Fruit fly (Drosophila melanogaster) whole organism, embryonic: Measurements from ENCODE around the gene Caf1-55.

ENCODE experiments used
- CG10267 ChIP-seq: fragments of 200-800 bp; sonication (Bioruptor generic); optimal IDR thresholded peaks from 2 replicates; lab custom pipeline; 2018; ENCODE audit warnings: missing biosample characterization, mild to moderate bottlenecking, missing genetic modification characterization, moderate library complexity
- CG10654 ChIP-seq: fragments of 200-800 bp; sonication (Bioruptor generic); optimal IDR thresholded peaks from 2 replicates; lab custom pipeline; 2016; ENCODE audit warnings: missing biosample characterization, missing genetic modification characterization
- CG11695 ChIP-seq: fragments of 200-800 bp; sonication (Bioruptor generic); IDR thresholded peaks from 3 replicates; pipeline ENCODE4 v1.3.6; 2022; ENCODE audit warnings: missing biosample characterization, missing genetic modification characterization
- CG12391 ChIP-seq: fragments of 200-800 bp; sonication (Bioruptor generic); optimal IDR thresholded peaks from 3 replicates; lab custom pipeline; 2018; ENCODE audit warnings: missing biosample characterization, mild to moderate bottlenecking, missing genetic modification characterization, moderate library complexity
- CG13775 ChIP-seq: fragments of 200-800 bp; sonication (Bioruptor generic); optimal IDR thresholded peaks from 3 replicates; lab custom pipeline; 2017; ENCODE audit warnings: missing biosample characterization, mild to moderate bottlenecking, missing genetic modification characterization
- CG14441 ChIP-seq: fragments of 200-800 bp; sonication (Bioruptor generic); IDR thresholded peaks from 2 replicates; pipeline ENCODE4 v1.3.6; 2022; ENCODE audit warnings: missing biosample characterization, missing genetic modification characterization
- CG15479 ChIP-seq: fragments of 200-800 bp; sonication (Bioruptor generic); optimal IDR thresholded peaks from 3 replicates; lab custom pipeline; 2019; ENCODE audit warnings: missing biosample characterization, mild to moderate bottlenecking, missing genetic modification characterization, moderate library complexity
- CG16863 ChIP-seq: fragments of 200-800 bp; sonication (Bioruptor generic); optimal IDR thresholded peaks from 3 replicates; lab custom pipeline; 2016; ENCODE audit warnings: missing biosample characterization, missing genetic modification characterization
- CG1792 ChIP-seq: fragments of 200-800 bp; sonication (Bioruptor generic); optimal IDR thresholded peaks from 2 replicates; lab custom pipeline; 2016; ENCODE audit warnings: missing biosample characterization, missing genetic modification characterization
- CG2202 ChIP-seq: fragments of 200-800 bp; sonication (Bioruptor generic); optimal IDR thresholded peaks from 2 replicates; lab custom pipeline; 2018; ENCODE audit warnings: missing biosample characterization, mild to moderate bottlenecking, missing genetic modification characterization
- CG30020 ChIP-seq: fragments of 200-800 bp; optimal IDR thresholded peaks from 2 replicates; lab custom pipeline; 2019; ENCODE audit warnings: missing biosample characterization, mild to moderate bottlenecking, missing genetic modification characterization, moderate library complexity
- CG3065 ChIP-seq: fragments of 200-800 bp; sonication (Bioruptor generic); optimal IDR thresholded peaks from 2 replicates; lab custom pipeline; 2016; ENCODE audit warnings: missing biosample characterization, missing genetic modification characterization
- CG31365 ChIP-seq: fragments of 200-800 bp; sonication (Bioruptor generic); optimal IDR thresholded peaks from 2 replicates; lab custom pipeline; 2018; ENCODE audit warnings: missing biosample characterization, mild to moderate bottlenecking, missing genetic modification characterization
- CG4730 ChIP-seq: fragments of 200-800 bp; sonication (Bioruptor generic); IDR thresholded peaks from 2 replicates; pipeline ENCODE4 v1.3.6; 2022; ENCODE audit warnings: missing biosample characterization, missing genetic modification characterization
- CG6654 ChIP-seq: fragments of 200-800 bp; sonication (Bioruptor generic); optimal IDR thresholded peaks from 2 replicates; lab custom pipeline; 2017; ENCODE audit warnings: missing biosample characterization, mild to moderate bottlenecking, missing genetic modification characterization
- CG6854 ChIP-seq: fragments of 200-800 bp; sonication (Bioruptor generic); optimal IDR thresholded peaks from 3 replicates; lab custom pipeline; 2017; ENCODE audit warnings: missing biosample characterization, mild to moderate bottlenecking, missing genetic modification characterization
- CG7839 ChIP-seq: fragments of 200-800 bp; sonication (Bioruptor generic); optimal IDR thresholded peaks from 3 replicates; lab custom pipeline; 2018; ENCODE audit warnings: missing biosample characterization, mild to moderate bottlenecking, missing genetic modification characterization, moderate library complexity
- CG7987 ChIP-seq: fragments of 200-800 bp; sonication (Bioruptor generic); optimal IDR thresholded peaks from 2 replicates; lab custom pipeline; 2018; ENCODE audit warnings: missing biosample characterization, mild to moderate bottlenecking, missing genetic modification characterization, moderate library complexity
- CG8089 ChIP-seq: fragments of 200-800 bp; sonication (Bioruptor generic); optimal IDR thresholded peaks from 3 replicates; lab custom pipeline; 2016; ENCODE audit warnings: missing biosample characterization, missing genetic modification characterization
- CG8765 ChIP-seq: fragments of 200-800 bp; sonication (Bioruptor generic); IDR thresholded peaks from 2 replicates; pipeline ENCODE4 v1.3.6; 2022; ENCODE audit warnings: missing biosample characterization, missing genetic modification characterization
- CG8924 ChIP-seq: fragments of 200-800 bp; optimal IDR thresholded peaks from 3 replicates; lab custom pipeline; 2019; ENCODE audit warnings: missing biosample characterization, mild to moderate bottlenecking, missing genetic modification characterization, moderate library complexity
- CG9876 ChIP-seq: fragments of 200-800 bp; sonication (Bioruptor generic); optimal IDR thresholded peaks from 2 replicates; lab custom pipeline; 2016; ENCODE audit warnings: missing biosample characterization, missing genetic modification characterization
- CG9932 ChIP-seq: fragments of 200-800 bp; sonication (Bioruptor generic); IDR thresholded peaks from 2 replicates; pipeline ENCODE4 v1.3.6; 2022; ENCODE audit warnings: missing biosample characterization, missing genetic modification characterization
- CkIIα-i1 ChIP-seq: fragments of 200-800 bp; sonication (Bioruptor generic); IDR thresholded peaks from 2 replicates; pipeline ENCODE4 v1.3.6; 2022; ENCODE audit warnings: missing biosample characterization, missing genetic modification characterization
- Dbx ChIP-seq: fragments of 200-800 bp; sonication (Bioruptor generic); IDR thresholded peaks from 3 replicates; pipeline ENCODE4 v1.3.6; 2022; ENCODE audit warnings: missing biosample characterization, missing genetic modification characterization
- E2f1 ChIP-seq: fragments of 200-800 bp; sonication (Bioruptor generic); IDR thresholded peaks from 2 replicates; pipeline ENCODE4 v1.3.6; 2022; ENCODE audit warnings: missing biosample characterization, missing genetic modification characterization
- E2f2 ChIP-seq: fragments of 200-800 bp; sonication (Bioruptor generic); IDR thresholded peaks from 2 replicates; pipeline ENCODE4 v1.3.6; 2022; ENCODE audit warnings: missing biosample characterization, missing genetic modification characterization
- Hey ChIP-seq: fragments of 200-800 bp; sonication (Bioruptor generic); optimal IDR thresholded peaks from 3 replicates; lab custom pipeline; 2018; ENCODE audit warnings: missing biosample characterization, mild to moderate bottlenecking, missing genetic modification characterization
- HmgD ChIP-seq: fragments of 200-800 bp; sonication (Bioruptor generic); optimal IDR thresholded peaks from 3 replicates; lab custom pipeline; 2016; ENCODE audit warnings: missing biosample characterization, missing genetic modification characterization
- Hr39 ChIP-seq: fragments of >200 bp; optimal IDR thresholded peaks from 2 replicates; lab custom pipeline; 2017
- Hr51 ChIP-seq, 2 experiments: fragments of 200-800 bp; sonication (Bioruptor generic); optimal IDR thresholded peaks; 2 replicates in 1 of 2; 3 replicates in 1 of 2; lab custom pipeline; 2016 to 2018; ENCODE audit warnings: missing biosample characterization in 2 of 2, missing genetic modification characterization in 2 of 2, mild to moderate bottlenecking in 1 of 2, moderate library complexity in 1 of 2
- Nf-YC ChIP-seq: fragments of 200-800 bp; optimal IDR thresholded peaks from 3 replicates; lab custom pipeline; 2019; ENCODE audit warnings: missing biosample characterization, mild to moderate bottlenecking, missing genetic modification characterization, moderate library complexity
- Oaz ChIP-seq: fragments of 200-800 bp; sonication (Bioruptor generic); IDR thresholded peaks from 2 replicates; pipeline ENCODE4 v1.3.6; 2022; ENCODE audit warnings: missing biosample characterization, missing genetic modification characterization
- Oli ChIP-seq: fragments of 200-800 bp; sonication (Bioruptor generic); optimal IDR thresholded peaks from 2 replicates; lab custom pipeline; 2018; ENCODE audit warnings: missing biosample characterization, mild to moderate bottlenecking, missing genetic modification characterization, moderate library complexity
- Ravus ChIP-seq: fragments of 200-800 bp; sonication (Bioruptor generic); IDR thresholded peaks from 2 replicates; pipeline ENCODE4 v1.3.6; 2022; ENCODE audit warnings: missing biosample characterization, missing genetic modification characterization
- Sry-δ ChIP-seq: fragments of 200-800 bp; sonication (Bioruptor generic); optimal IDR thresholded peaks from 2 replicates; lab custom pipeline; 2016; ENCODE audit warnings: missing biosample characterization, missing genetic modification characterization
- Trl ChIP-seq, 3 experiments: fragments of >200 bp in 2 of 3; fragments of 200-800 bp in 1 of 3; sonication (Bioruptor generic) in 1 of 3; optimal IDR thresholded peaks; 2 replicates in 1 of 3; 3 replicates in 2 of 3; lab custom pipeline; 2016 to 2017; ENCODE audit warnings: missing biosample characterization in 1 of 3, missing genetic modification characterization in 1 of 3
- Xrp1 ChIP-seq: fragments of 200-800 bp; sonication (Bioruptor generic); IDR thresholded peaks from 2 replicates; pipeline ENCODE4 v1.3.6; 2022; ENCODE audit warnings: missing biosample characterization, missing genetic modification characterization
- ac ChIP-seq: fragments of 200-800 bp; sonication (Bioruptor generic); optimal IDR thresholded peaks from 3 replicates; lab custom pipeline; 2017; ENCODE audit warnings: missing biosample characterization, mild to moderate bottlenecking, missing genetic modification characterization
- ap ChIP-seq: fragments of 200-800 bp; sonication (Bioruptor generic); IDR thresholded peaks from 2 replicates; pipeline ENCODE4 v1.3.6; 2022; ENCODE audit warnings: missing biosample characterization, missing genetic modification characterization
- en ChIP-seq: fragments of 200-800 bp; sonication (Bioruptor generic); optimal IDR thresholded peaks from 2 replicates; lab custom pipeline; 2016; ENCODE audit warnings: missing biosample characterization, missing genetic modification characterization
- esg ChIP-seq: fragments of 200-800 bp; sonication (Bioruptor generic); conservative IDR thresholded peaks from 2 replicates; pipeline ENCODE4 v1.3.6; 2022; ENCODE audit warnings: missing biosample characterization, missing genetic modification characterization
- exex ChIP-seq: fragments of 200-800 bp; sonication (Bioruptor generic); optimal IDR thresholded peaks from 4 replicates; lab custom pipeline; 2018; ENCODE audit warnings: missing biosample characterization, mild to moderate bottlenecking, missing genetic modification characterization, moderate library complexity
- fd96Cb ChIP-seq: fragments of 200-800 bp; sonication (Bioruptor generic); optimal IDR thresholded peaks from 2 replicates; lab custom pipeline; 2018; ENCODE audit warnings: missing biosample characterization, mild to moderate bottlenecking, missing genetic modification characterization, moderate library complexity
- ind ChIP-seq: fragments of 200-800 bp; sonication (Bioruptor generic); optimal IDR thresholded peaks from 3 replicates; lab custom pipeline; 2016; ENCODE audit warnings: missing biosample characterization, missing genetic modification characterization
- nerfin-1 ChIP-seq: fragments of 200-800 bp; sonication (Bioruptor generic); optimal IDR thresholded peaks from 3 replicates; lab custom pipeline; 2019; ENCODE audit warnings: missing biosample characterization, mild to moderate bottlenecking, missing genetic modification characterization, moderate library complexity
- pzg ChIP-seq: fragments of 200-800 bp; sonication (Bioruptor generic); optimal IDR thresholded peaks from 3 replicates; lab custom pipeline; 2018; ENCODE audit warnings: missing biosample characterization, mild to moderate bottlenecking, missing genetic modification characterization, moderate library complexity
- sim ChIP-seq: fragments of 200-800 bp; sonication (Bioruptor generic); IDR thresholded peaks from 2 replicates; pipeline ENCODE4 v1.3.6; 2022; ENCODE audit warnings: missing biosample characterization, missing genetic modification characterization
- ssp ChIP-seq: fragments of 200-800 bp; sonication (Bioruptor generic); IDR thresholded peaks from 2 replicates; pipeline ENCODE4 v1.3.6; 2022; ENCODE audit warnings: missing biosample characterization, missing genetic modification characterization

The Caf1-55 gene

DNA sequence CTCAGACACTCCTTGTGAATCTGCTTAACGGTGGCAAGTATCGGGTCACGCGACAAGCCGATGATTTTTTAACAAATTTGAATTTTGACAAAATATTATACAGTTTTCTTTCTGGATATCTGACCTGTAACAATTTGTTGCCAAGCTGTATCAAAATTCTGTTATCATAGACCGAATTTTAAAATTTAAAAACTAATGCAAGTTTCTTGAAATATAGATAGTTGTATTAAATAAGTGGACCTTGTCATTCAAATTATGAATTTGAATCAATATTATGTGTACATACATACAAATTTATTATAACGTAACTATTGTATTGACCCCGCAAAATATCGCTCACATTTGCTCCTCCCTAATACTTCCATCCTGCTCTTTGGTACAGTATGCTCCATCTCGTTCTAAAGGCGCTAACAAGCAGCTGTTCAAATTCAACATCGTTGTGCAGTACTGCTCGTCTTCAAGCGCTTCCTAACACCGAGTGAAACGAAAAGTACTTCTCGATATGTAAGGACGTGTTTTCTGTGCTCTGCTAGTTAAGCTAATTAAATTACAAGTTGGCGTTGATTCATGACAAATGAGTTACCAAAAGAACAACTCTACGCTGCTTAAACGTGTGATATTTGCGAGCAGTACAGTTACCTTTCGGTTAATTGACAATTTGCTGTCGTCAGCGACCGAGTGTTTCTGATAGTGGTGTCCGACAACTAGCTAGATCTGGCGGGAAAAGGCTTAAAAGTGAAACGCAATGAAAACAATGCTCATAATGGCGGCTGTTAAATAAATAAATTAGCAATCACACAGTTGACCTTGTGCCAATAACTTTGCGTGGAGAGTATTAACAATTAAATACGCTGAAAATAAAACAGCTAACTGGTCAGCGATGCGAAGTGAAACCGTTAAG lies 29.0 kb upstream of the Caf1-55 start, which contains the start of the genes Kpc1 and CG42542 (continued):
- TF ChIP-seq ac (GFP tag; lab: Kevin White, UChicago) (no peak), CG2202 (peak; percentile 26), CG10654 (peak; percentile 70), CG11695 (GFP tag; lab: Robert Waterston, UW) (no peak), CG9876 (GFP tag; lab: Kevin White, UChicago) (peak; percentile 55), Oaz (GFP tag; lab: Robert Waterston, UW) (no peak), E2f2 (peak; percentile 89), CG1792 (peak; percentile 43), ssp (GFP tag; lab: Robert Waterston, UW) (no peak), ind (GFP tag; lab: Kevin White, UChicago) (peak; percentile 76), fd96Cb (tag; lab: Kevin White, UChicago) (peak; percentile 30), esg (GFP tag; lab: Robert Waterston, UW) (peak; percentile 28; the same call in 1 of the 2 replicates), CG15479 (no peak), exex (tag; lab: Kevin White, UChicago) (peak; percentile 40), CG8924 (peak; percentile 44), CG8765 (GFP tag; lab: Robert Waterston, UW) (no peak; the same call in 1 of the 2 replicates), nerfin-1 (tag; lab: Kevin White, UChicago) (peak; percentile 40), ap (GFP tag; lab: Robert Waterston, UW) (no peak), CG4730 (GFP tag; lab: Robert Waterston, UW) (peak; percentile 45; the same call in 1 of the 2 replicates), CG10267 (tag; lab: Kevin White, UChicago) (peak; percentile 94), en (GFP tag; lab: Kevin White, UChicago) (peak; percentile 25), CG31365 (tag; lab: Kevin White, UChicago) (no peak), CG6654 (GFP tag; lab: Kevin White, UChicago) (no peak), CG13775 (peak; percentile 81), Hr39 (lab: Kevin White, UChicago) (no peak), Hey (tag; lab: Kevin White, UChicago) (no peak), CG14441 (peak; percentile 54; the same call in 1 of the 2 replicates), CG9932 (GFP tag; lab: Robert Waterston, UW) (peak; percentile 91), Nf-YC (tag; lab: Kevin White, UChicago) (no peak), CG30020 (tag; lab: Kevin White, UChicago) (peak; percentile 54), Dbx (GFP tag; lab: Robert Waterston, UW) (peak; percentile 89), Sry-δ (GFP tag; lab: Kevin White, UChicago) (peak; percentile 98), sim (GFP tag; lab: Robert Waterston, UW) (no peak), CG16863 (GFP tag; lab: Kevin White, UChicago) (peak; percentile 52), E2f1 (no peak), Trl (optimal IDR thresholded peaks at IDR 0.05; lab: Kevin White, UChicago) (no peak), Trl (GFP tag; optimal IDR thresholded peaks at IDR 0.05; lab: Kevin White, UChicago) (peak; percentile 77), Xrp1 (GFP tag; lab: Robert Waterston, UW) (peak; percentile 55; the same call in 1 of the 2 replicates), CG7839 (no peak), CG8089 (GFP tag; lab: Kevin White, UChicago) (peak; percentile 56), Hr51 (GFP tag; optimal IDR thresholded peaks at IDR 0.05; lab: Kevin White, UChicago) (peak in 1 of 2 experiments; percentile 74), CG3065 (GFP tag; lab: Kevin White, UChicago) (peak; percentile 58), CkIIα-i1 (GFP tag; lab: Robert Waterston, UW) (no peak), CG7987 (GFP tag; lab: Kevin White, UChicago) (peak; percentile 54), Oli (tag; lab: Kevin White, UChicago) (peak; percentile 67), CG12391 (tag; lab: Kevin White, UChicago) (peak; percentile 85), HmgD (GFP tag; lab: Kevin White, UChicago) (peak; percentile 73), pzg (GFP tag; lab: Kevin White, UChicago) (peak; percentile 93), Ravus (no peak), CG6854 (GFP tag; lab: Kevin White, UChicago) (no peak)
